Fruit fly (Drosophila melanogaster): Measurements from ENCODE around the gene Ndc80.

Ndc80 gene

DNA sequence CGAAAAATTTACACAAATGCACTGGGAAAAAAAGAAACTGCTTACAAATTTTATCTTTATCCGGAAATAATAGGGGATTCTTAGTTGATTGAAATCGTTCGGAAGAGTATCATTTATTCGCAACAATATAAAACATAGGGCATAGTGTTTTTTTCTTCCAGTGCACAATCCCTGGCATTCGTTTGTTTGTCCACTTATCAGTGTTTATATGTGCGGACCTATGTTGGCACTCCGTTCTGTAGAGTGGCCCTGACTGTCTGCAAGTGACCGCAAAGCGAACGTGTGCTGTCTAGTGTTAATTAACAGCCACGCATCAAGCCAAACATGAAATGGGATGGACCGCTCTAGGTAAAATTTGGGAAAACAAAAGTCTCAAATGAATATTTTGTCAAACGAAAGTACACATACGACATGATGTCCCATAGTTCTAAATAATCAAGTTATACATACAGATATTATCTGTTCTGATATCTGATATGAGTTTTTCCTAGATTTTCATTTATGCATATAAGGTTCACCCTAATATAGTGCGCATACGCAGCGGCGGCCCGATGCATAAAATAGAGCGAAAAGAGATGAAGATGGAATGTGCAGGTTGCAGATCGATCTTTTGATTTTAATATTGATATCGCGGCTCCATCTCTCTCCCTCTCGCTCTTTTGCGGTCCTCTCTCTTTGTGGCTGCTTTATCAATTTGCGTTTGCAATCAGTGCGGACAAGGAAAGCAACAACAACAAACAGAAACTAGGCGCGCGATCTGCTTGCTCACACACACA, 29.4 kb upstream of the Ndc80 start (continued):
- TF ChIP-seq BEAF-32 (GFP tag; optimal IDR thresholded peaks at IDR 0.05) = peak; percentile 13
- TF ChIP-seq bab2 (GFP tag; optimal IDR thresholded peaks at IDR 0.05) = peak; percentile 96
- peak; percentile 77; the same call in 1 of the 2 replicates for TF ChIP-seq Lim3 (GFP tag; IDR thresholded peaks at IDR 0.05)
- TF ChIP-seq CG9817 (tag; optimal IDR thresholded peaks at IDR 0.05) = peak; percentile 93
- peak; percentile 76 for TF ChIP-seq nom (GFP tag; optimal IDR thresholded peaks at IDR 0.05)
- peak; percentile 96 for TF ChIP-seq Rfx (GFP tag; IDR thresholded peaks at IDR 0.05)
- peak; percentile 79 for TF ChIP-seq YL-1 (GFP tag; optimal IDR thresholded peaks at IDR 0.05)
- TF ChIP-seq ftz-f1 (GFP tag; optimal IDR thresholded peaks at IDR 0.05) = peak; percentile 48
- 0 out of 2 replicates have a peak, but pooled peaks have one; percentile 23 for TF ChIP-seq Dip2 (GFP tag; IDR thresholded peaks at IDR 0.05)
- peak; percentile 93 for TF ChIP-seq CG8924 (tag; optimal IDR thresholded peaks at IDR 0.05)
- TF ChIP-seq CG6765 (GFP tag; optimal IDR thresholded peaks at IDR 0.05) = peak; percentile 87
- TF ChIP-seq lov (optimal IDR thresholded peaks at IDR 0.05) = no peak
- peak; percentile 88 for TF ChIP-seq lov (GFP tag; IDR thresholded peaks at IDR 0.05)

DNA sequence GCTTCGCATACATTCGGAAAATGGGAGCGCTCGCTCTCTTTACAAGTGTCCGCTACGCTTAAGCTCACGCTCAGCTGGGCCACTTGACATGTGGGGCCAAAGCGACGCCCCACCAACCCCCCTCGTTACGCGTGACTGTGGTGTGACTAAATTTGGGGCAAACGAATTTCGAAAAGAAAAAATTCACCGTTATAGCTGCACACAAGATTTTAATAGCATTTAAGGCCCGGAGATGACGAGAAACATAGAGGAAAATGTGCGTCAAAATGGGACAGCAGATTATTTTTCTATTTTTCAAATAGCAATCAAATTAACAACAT, 28.8 kb upstream of the Ndc80 start:
- TF ChIP-seq amos (GFP tag; IDR thresholded peaks at IDR 0.05; ENCODE audit: partially characterized antibody) (no peak), Opbp (GFP tag; IDR thresholded peaks at IDR 0.05; ENCODE audit: partially characterized antibody) (0 out of 3 replicates have a peak, but pooled peaks have one; percentile 1), ATbp (GFP tag; optimal IDR thresholded peaks at IDR 0.05) (no peak), sug (tag; optimal IDR thresholded peaks at IDR 0.05) (peak; percentile 73), chinmo (GFP tag; IDR thresholded peaks at IDR 0.05; ENCODE audit: partially characterized antibody) (0 out of 4 replicates have a peak, but pooled peaks have one; percentile 33), CG1647 (GFP tag; optimal IDR thresholded peaks at IDR 0.05) (no peak), vnd (GFP tag; IDR thresholded peaks at IDR 0.05; ENCODE audit: partially characterized antibody) (peak; percentile 53; the same call in 1 of the 3 replicates), knrl (GFP tag; IDR thresholded peaks at IDR 0.05; ENCODE audit: partially characterized antibody) (0 out of 3 replicates have a peak, but pooled peaks have one; percentile 3), CG6791 (GFP tag; IDR thresholded peaks at IDR 0.05; ENCODE audit: partially characterized antibody) (0 out of 3 replicates have a peak, but pooled peaks have one; percentile 3), CG3995 (GFP tag; optimal IDR thresholded peaks at IDR 0.05) (peak; percentile 58), kni (GFP tag; optimal IDR thresholded peaks at IDR 0.05) (peak; percentile 90), bbx (GFP tag; IDR thresholded peaks at IDR 0.05; ENCODE audit: partially characterized antibody) (0 out of 2 replicates have a peak, but pooled peaks have one; percentile 23), Trl (optimal IDR thresholded peaks at IDR 0.05) (peak in 1 of 2 experiments; percentile 42), Trl (GFP tag; optimal IDR thresholded peaks at IDR 0.05) (no peak), Bgb (GFP tag; IDR thresholded peaks at IDR 0.05; ENCODE audit: partially characterized antibody) (0 out of 2 replicates have a peak, but pooled peaks have one; percentile 5), E2f2 (GFP tag; IDR thresholded peaks at IDR 0.05) (0 out of 2 replicates have a peak, but pooled peaks have one; percentile 0), crol (GFP tag; IDR thresholded peaks at IDR 0.05) (peak; percentile 92), HLH4C (GFP tag; IDR thresholded peaks at IDR 0.05; ENCODE audit: partially characterized antibody) (0 out of 3 replicates have a peak, but pooled peaks have one; percentile 5), PHDP (tag; optimal IDR thresholded peaks at IDR 0.05) (no peak), CG42726 (GFP tag; IDR thresholded peaks at IDR 0.05; ENCODE audit: partially characterized antibody) (0 out of 2 replicates have a peak, but pooled peaks have one; percentile 1)

DNA sequence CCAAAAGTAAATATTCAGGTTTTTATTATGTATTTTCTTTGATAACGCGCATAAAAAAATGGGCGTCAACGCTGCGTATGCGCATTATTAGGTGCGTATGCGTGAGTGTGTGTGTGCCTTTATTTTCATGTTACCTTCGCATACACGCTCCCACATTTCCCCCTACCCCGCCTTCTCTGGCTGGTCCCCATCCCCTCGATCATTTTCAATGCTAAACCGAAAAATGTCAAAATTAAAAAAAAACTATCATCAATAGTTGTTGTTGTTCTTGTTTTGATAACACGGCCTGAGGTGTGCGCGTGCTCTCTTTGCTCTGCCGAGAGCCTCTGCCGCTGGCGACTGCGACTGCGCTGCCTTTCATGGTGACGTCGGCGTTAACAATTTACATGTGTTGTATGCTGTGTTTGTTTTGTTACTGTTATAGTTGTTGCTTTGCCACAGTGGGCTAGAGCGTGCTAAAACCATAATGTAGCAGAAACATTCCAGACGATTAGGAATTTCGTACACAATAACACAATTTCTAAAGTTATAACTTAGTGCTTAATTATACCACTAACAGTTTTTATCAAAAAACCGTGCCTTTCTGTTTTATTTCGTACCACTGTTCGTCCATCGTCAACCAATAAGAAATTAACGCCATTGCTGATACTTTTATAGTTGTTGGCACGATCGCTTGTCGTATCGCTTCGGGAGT, 28.3 kb upstream of the Ndc80 start:
- TF ChIP-seq CG18764 (GFP tag; optimal IDR thresholded peaks at IDR 0.05) = peak; percentile 98
- peak; percentile 77 for TF ChIP-seq bigmax (GFP tag; optimal IDR thresholded peaks at IDR 0.05)
- TF ChIP-seq Tbp (GFP tag; optimal IDR thresholded peaks at IDR 0.05) = no peak
- TF ChIP-seq Trl (optimal IDR thresholded peaks at IDR 0.05) = peak in 1 of 2 experiments; percentile 61
- TF ChIP-seq Trl (GFP tag; optimal IDR thresholded peaks at IDR 0.05) = peak; percentile 99
- peak; percentile 98 for TF ChIP-seq H2.0 (GFP tag; IDR thresholded peaks at IDR 0.05)
- peak; percentile 92 for TF ChIP-seq dan (GFP tag; IDR thresholded peaks at IDR 0.05)
- TF ChIP-seq bsh (GFP tag; optimal IDR thresholded peaks at IDR 0.05) = peak; percentile 94 to 99
- TF ChIP-seq CG11695 (GFP tag; IDR thresholded peaks at IDR 0.05) = peak; percentile 99
- TF ChIP-seq eve (GFP tag; optimal IDR thresholded peaks at IDR 0.05) = peak in 1 of 2 experiments; percentile 100
- peak; percentile 99 for TF ChIP-seq chn (GFP tag; optimal IDR thresholded peaks at IDR 0.05)
- peak; percentile 98 for TF ChIP-seq grau (tag; optimal IDR thresholded peaks at IDR 0.05)
- peak; percentile 89 for TF ChIP-seq Hey (tag; optimal IDR thresholded peaks at IDR 0.05)
- TF ChIP-seq sim (GFP tag; IDR thresholded peaks at IDR 0.05) = peak; percentile 98
